Worm (Caenorhabditis elegans) whole organism, mixed stage, embryonic: ENCODE data around the gene F21D5.9.
"Not testable (repeated sequence)": the region's sequence is repeated elsewhere in the genome, so short reads cannot be mapped to it uniquely, and the experiment has no call there.

ENCODE experiments used
- M03D4.4 ChIP-seq: sonication (generic microtip); optimal IDR thresholded peaks from 2 replicates; lab custom pipeline; 2017; ENCODE audit warnings: mild to moderate bottlenecking, missing genetic modification characterization, missing compliant biosample characterization
- bed-3 ChIP-seq: fragments of 200-800 bp; sonication (Bioruptor generic); optimal IDR thresholded peaks from 3 replicates; lab custom pipeline; 2018; ENCODE audit warnings: mild to moderate bottlenecking, missing genetic modification characterization, moderate library complexity, missing compliant biosample characterization
- blmp-1 ChIP-seq: fragments of 150-350 bp; optimal IDR thresholded peaks from 2 replicates; lab custom pipeline; 2014; ENCODE audit warnings: missing biosample characterization, missing genetic modification characterization
- ceh-39 ChIP-seq: fragments of 150-350 bp; optimal IDR thresholded peaks from 2 replicates; lab custom pipeline; 2014; ENCODE audit warnings: missing biosample characterization, missing genetic modification characterization
- ceh-43 ChIP-seq: fragments of 200-800 bp; sonication (Bioruptor generic); optimal IDR thresholded peaks from 2 replicates; lab custom pipeline; 2018; ENCODE audit warnings: mild to moderate bottlenecking, missing genetic modification characterization, moderate library complexity, missing compliant biosample characterization
- ceh-83 ChIP-seq: fragments of 200-800 bp; sonication (Bioruptor generic); optimal IDR thresholded peaks from 2 replicates; lab custom pipeline; 2018; ENCODE audit warnings: mild to moderate bottlenecking, missing genetic modification characterization, missing compliant biosample characterization
- ces-1 ChIP-seq: fragments of 150-350 bp; optimal IDR thresholded peaks from 2 replicates; lab custom pipeline; 2014; ENCODE audit warnings: missing biosample characterization, missing genetic modification reagents, missing genetic modification characterization
- cnd-1 ChIP-seq: fragments of 200-800 bp; sonication (Bioruptor generic); optimal IDR thresholded peaks from 2 replicates; lab custom pipeline; 2018; ENCODE audit warnings: mild to moderate bottlenecking, missing genetic modification characterization, missing compliant biosample characterization
- drap-1 ChIP-seq: fragments of 200-800 bp; sonication (Bioruptor generic); optimal IDR thresholded peaks from 3 replicates; lab custom pipeline; 2018; ENCODE audit warnings: mild to moderate bottlenecking, missing genetic modification characterization, missing compliant biosample characterization
- elt-1 ChIP-seq: sonication (generic microtip); optimal IDR thresholded peaks from 2 replicates; lab custom pipeline; 2017; ENCODE audit warnings: missing genetic modification characterization, mild to moderate bottlenecking, missing compliant biosample characterization, antibody characterized with exemption, moderate library complexity, borderline replicate concordance; ENCODE audit not compliant: insufficient read depth
- flh-1 ChIP-seq: fragments of 200-800 bp; sonication (Bioruptor generic); optimal IDR thresholded peaks from 2 replicates; lab custom pipeline; 2018; ENCODE audit warnings: mild to moderate bottlenecking, missing genetic modification characterization, moderate library complexity, missing compliant biosample characterization
- ham-2 ChIP-seq: fragments of 200-800 bp; sonication (Bioruptor generic); optimal IDR thresholded peaks from 2 replicates; lab custom pipeline; 2018; ENCODE audit warnings: mild to moderate bottlenecking, missing genetic modification characterization, missing compliant biosample characterization
- hlh-1 ChIP-seq: fragments of 150-350 bp; optimal IDR thresholded peaks from 2 replicates; lab custom pipeline; 2014; ENCODE audit warnings: missing biosample characterization, missing genetic modification reagents, missing genetic modification characterization
- lin-13 ChIP-seq: fragments of 150-350 bp; optimal IDR thresholded peaks from 2 replicates; lab custom pipeline; 2014; ENCODE audit warnings: missing biosample characterization, missing genetic modification characterization
- lin-32 ChIP-seq: fragments of 200-800 bp; sonication (Bioruptor generic); optimal IDR thresholded peaks from 2 replicates; lab custom pipeline; 2018; ENCODE audit warnings: mild to moderate bottlenecking, missing genetic modification characterization, missing compliant biosample characterization
- mep-1 ChIP-seq: fragments of 150-350 bp; optimal IDR thresholded peaks from 2 replicates; lab custom pipeline; 2017; ENCODE audit warnings: missing biosample characterization, missing genetic modification reagents, missing genetic modification characterization, inconsistent platforms
- mls-2 ChIP-seq: sonication (generic microtip); optimal IDR thresholded peaks from 2 replicates; lab custom pipeline; 2016; ENCODE audit warnings: mild to moderate bottlenecking, missing genetic modification characterization, moderate library complexity, missing compliant biosample characterization
- nhr-12 ChIP-seq: fragments of 150-350 bp; optimal IDR thresholded peaks from 2 replicates; lab custom pipeline; 2014; ENCODE audit warnings: missing biosample characterization, missing genetic modification characterization
- nhr-2 ChIP-seq: fragments of 150-350 bp; optimal IDR thresholded peaks from 2 replicates; lab custom pipeline; 2014; ENCODE audit warnings: missing biosample characterization, missing genetic modification characterization
- nhr-237 ChIP-seq: fragments of 150-350 bp; optimal IDR thresholded peaks from 2 replicates; lab custom pipeline; 2014; ENCODE audit warnings: missing biosample characterization, missing genetic modification characterization
- nhr-76 ChIP-seq: sonication (generic microtip); optimal IDR thresholded peaks from 2 replicates; lab custom pipeline; 2017; ENCODE audit warnings: missing biosample characterization, missing genetic modification characterization
- pha-4 ChIP-seq: fragments of 150-350 bp; optimal IDR thresholded peaks from 2 replicates; lab custom pipeline; 2018; ENCODE audit warnings: missing biosample characterization, missing genetic modification reagents, missing genetic modification characterization
- sem-2 ChIP-seq: fragments of 200-800 bp; sonication (Bioruptor generic); optimal IDR thresholded peaks from 2 replicates; lab custom pipeline; 2018; ENCODE audit warnings: mild to moderate bottlenecking, missing genetic modification characterization, missing compliant biosample characterization
- snpc-4 ChIP-seq: fragments of 150-350 bp; optimal IDR thresholded peaks from 2 replicates; lab custom pipeline; 2014; ENCODE audit warnings: missing biosample characterization, missing genetic modification characterization
- sptf-1 ChIP-seq: sonication (generic microtip); optimal IDR thresholded peaks from 2 replicates; lab custom pipeline; 2017; ENCODE audit warnings: mild to moderate bottlenecking, missing genetic modification characterization, moderate library complexity, missing compliant biosample characterization
- tbx-8 ChIP-seq: fragments of 200-800 bp; sonication (Bioruptor generic); optimal IDR thresholded peaks from 2 replicates; lab custom pipeline; 2018; ENCODE audit warnings: mild to moderate bottlenecking, missing genetic modification characterization, moderate library complexity, missing compliant biosample characterization
- unc-120 ChIP-seq: sonication (generic microtip); optimal IDR thresholded peaks from 2 replicates; lab custom pipeline; 2017; ENCODE audit warnings: missing genetic modification characterization, missing compliant biosample characterization; ENCODE audit not compliant: poor library complexity, severe bottlenecking
- unc-39 ChIP-seq: fragments of 150-350 bp; optimal IDR thresholded peaks from 2 replicates; lab custom pipeline; 2014; ENCODE audit warnings: missing biosample characterization, missing genetic modification characterization
- unc-62 ChIP-seq: fragments of 150-350 bp; optimal IDR thresholded peaks from 2 replicates; lab custom pipeline; 2014; ENCODE audit warnings: missing biosample characterization, missing genetic modification reagents, missing genetic modification characterization
- zip-8 ChIP-seq: fragments of 150-350 bp; optimal IDR thresholded peaks from 2 replicates; lab custom pipeline; 2014; ENCODE audit warnings: missing biosample characterization, missing genetic modification characterization
- ztf-11 ChIP-seq: fragments of 150-350 bp; optimal IDR thresholded peaks from 2 replicates; lab custom pipeline; 2014; ENCODE audit warnings: missing biosample characterization, missing genetic modification characterization

Gene F21D5.9

DNA sequence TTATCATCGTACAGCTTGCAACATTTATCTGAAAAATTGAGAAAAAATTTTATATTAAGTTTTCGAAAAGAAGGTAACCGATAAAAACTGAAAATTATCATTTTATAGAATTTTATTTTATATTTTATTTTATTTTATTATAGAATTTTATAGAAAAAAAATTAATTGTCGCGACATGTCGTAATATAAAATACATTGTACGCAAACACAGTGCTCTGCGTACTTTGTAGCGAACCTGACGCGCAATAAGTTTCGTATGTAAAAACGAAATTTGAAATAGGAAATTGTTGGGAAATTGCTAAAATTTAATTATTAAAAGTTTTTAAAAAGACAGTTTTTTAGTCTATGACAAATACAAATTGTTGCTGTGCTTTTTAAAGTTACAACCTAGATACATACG, 32.3 kb upstream of the F21D5.9 start, which contains the start of the genes hst-1 and ints-6:
Gene hst-1, minus strand, starts transcription at position 28 of the 400 bp plus-strand sequence.
Gene ints-6, plus strand, starts transcription at position 260 of the 400 bp plus-strand sequence.
- TF ChIP-seq ces-1 (peak; percentile 30), mls-2 (no peak)

ce11 chrIV:8697436-8697835, 26.4 kb upstream of the F21D5.9 start, which contains the start of gene ttll-11:
TSS of gene ttll-11 (plus strand) at chrIV:8697736.
- TF ChIP-seq tbx-8 (no peak), nhr-2 (tag; lab: Kevin White, UChicago) (no peak), sptf-1 (tag; lab: Kevin White, UChicago) (no peak), M03D4.4 (tag; lab: Kevin White, UChicago) (no peak), nhr-12 (tag; lab: Kevin White, UChicago) (no peak), hlh-1 (no peak)

DNA sequence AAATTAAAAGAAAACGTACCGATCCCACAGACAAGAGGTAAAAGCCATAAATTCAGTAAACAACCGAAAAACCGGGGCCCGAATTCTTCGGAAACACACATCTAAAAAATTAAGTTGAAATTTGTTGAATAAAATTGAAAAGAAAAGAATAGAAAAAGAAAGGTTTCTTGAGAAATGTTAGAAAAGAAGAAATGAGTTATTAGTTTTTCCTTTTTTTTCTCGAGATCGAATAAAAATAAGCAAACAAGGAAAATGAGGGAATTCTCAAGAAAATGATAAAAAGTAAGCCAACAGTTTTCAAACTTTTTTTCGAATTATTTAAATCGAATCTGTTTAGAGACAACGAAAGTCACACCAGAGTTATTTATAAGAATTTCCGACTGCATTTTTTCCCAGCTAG, 18.3 kb upstream of the F21D5.9 start, which contains the start of gene H23L24.4:
Gene H23L24.4, minus strand, starts transcription at position 101 of the 400 bp plus-strand sequence.
- TF ChIP-seq unc-39 (tag; lab: Kevin White, UChicago) (no peak), hlh-1 (no peak), nhr-2 (tag; lab: Kevin White, UChicago) (no peak), M03D4.4 (tag; lab: Kevin White, UChicago) (no peak), cnd-1 (tag; lab: Kevin White, UChicago) (no peak), ceh-83 (GFP tag; lab: Kevin White, UChicago) (no peak), lin-32 (GFP tag; lab: Kevin White, UChicago) (no peak), bed-3 (no peak), snpc-4 (tag; lab: Kevin White, UChicago) (no peak), ham-2 (GFP tag; lab: Kevin White, UChicago) (no peak), elt-1 (no peak), flh-1 (GFP tag; lab: Kevin White, UChicago) (no peak), ztf-11 (tag; lab: Kevin White, UChicago) (no peak), mls-2 (no peak), sptf-1 (tag; lab: Kevin White, UChicago) (no peak), zip-8 (no peak), unc-120 (tag; lab: Kevin White, UChicago) (no peak), nhr-237 (tag; lab: Kevin White, UChicago) (no peak), ces-1 (no peak), nhr-76 (tag; lab: Kevin White, UChicago) (no peak)

DNA sequence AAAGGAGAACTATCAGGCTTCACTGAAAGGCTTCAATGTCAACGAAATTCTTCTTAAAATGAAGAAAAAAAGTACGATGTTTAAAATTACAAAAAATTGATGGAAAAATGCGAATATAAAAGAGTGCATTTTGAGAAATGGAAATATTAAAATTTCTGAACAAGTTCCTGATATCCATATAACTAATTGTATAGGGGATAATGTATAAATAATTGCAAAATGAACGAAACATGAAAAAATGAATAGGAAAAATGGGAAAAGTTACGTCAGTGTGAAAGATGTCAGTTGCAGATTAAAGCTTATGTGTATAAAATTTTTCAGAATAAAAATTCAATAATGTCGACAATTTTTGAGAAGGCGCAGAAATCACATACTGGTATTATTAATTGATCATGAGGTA, 15.8 kb upstream of the F21D5.9 start:
- TF ChIP-seq sem-2 = no peak
- TF ChIP-seq unc-62 (GFP tag; lab: Kevin White, UChicago) = no peak
- no peak for TF ChIP-seq ceh-43 (GFP tag; lab: Kevin White, UChicago)
- TF ChIP-seq bed-3 = no peak
- no peak for TF ChIP-seq cnd-1 (tag; lab: Kevin White, UChicago)
- TF ChIP-seq ceh-39 (tag; lab: Kevin White, UChicago) = no peak
- TF ChIP-seq ceh-83 (GFP tag; lab: Kevin White, UChicago) = no peak
- no peak for TF ChIP-seq ztf-11 (tag; lab: Kevin White, UChicago)
- no peak for TF ChIP-seq nhr-237 (tag; lab: Kevin White, UChicago)
- no peak for TF ChIP-seq pha-4 (tag; lab: Kevin White, UChicago)
- TF ChIP-seq unc-39 (tag; lab: Kevin White, UChicago) = no peak
- no peak for TF ChIP-seq blmp-1 (tag; lab: Kevin White, UChicago)
- TF ChIP-seq elt-1 = no peak
- no peak for TF ChIP-seq zip-8
- no peak for TF ChIP-seq snpc-4 (tag; lab: Kevin White, UChicago)
- TF ChIP-seq mep-1 = no peak
- no peak for TF ChIP-seq drap-1 (GFP tag; lab: Kevin White, UChicago)
- no peak for TF ChIP-seq tbx-8
- TF ChIP-seq lin-13 (tag; lab: Kevin White, UChicago) = no peak
- no peak for TF ChIP-seq nhr-2 (tag; lab: Kevin White, UChicago)

ce11 chrIV:8715032-8715431, 8.8 kb upstream of the F21D5.9 start, which contains the start of the genes parg-2 and ipla-5:
TSS of gene parg-2 (minus strand) at chrIV:8715132.
TSS of gene ipla-5 (plus strand) at chrIV:8715247.
- not testable (repeated sequence) for TF ChIP-seq sem-2; nhr-76 (tag; lab: Kevin White, UChicago); mls-2
- TF ChIP-seq, all 35 proteins: peak for 0; not testable (repeated sequence) for 35
